Worm (Caenorhabditis elegans) whole organism, late embryonic: ENCODE measurements around the gene crld-1.

ENCODE experiments used
- ceh-34 ChIP-seq: sonication (generic microtip); optimal IDR thresholded peaks from 2 replicates; lab custom pipeline; 2016; ENCODE audit warnings: mild to moderate bottlenecking, missing genetic modification characterization, missing compliant biosample characterization
- ceh-45 ChIP-seq: fragments of 200-800 bp; sonication (Bioruptor generic); IDR thresholded peaks from 2 replicates; pipeline ENCODE4 v1.3.6; 2022; ENCODE audit warnings: missing genetic modification reagents, missing genetic modification characterization, missing compliant biosample characterization
- elt-2 ChIP-seq: sonication (generic microtip); optimal IDR thresholded peaks from 2 replicates; lab custom pipeline; 2016; ENCODE audit warnings: missing genetic modification reagents, missing genetic modification characterization, missing compliant biosample characterization
- fkh-10 ChIP-seq: fragments of 150-350 bp; optimal IDR thresholded peaks from 2 replicates; lab custom pipeline; 2014; ENCODE audit warnings: missing biosample characterization, missing genetic modification reagents, missing genetic modification characterization
- pha-4 ChIP-seq: fragments of 150-350 bp; optimal IDR thresholded peaks from 2 replicates; lab custom pipeline; 2018; ENCODE audit warnings: missing biosample characterization, missing genetic modification reagents, missing genetic modification characterization
- pqm-1 ChIP-seq: sonication (generic microtip); optimal IDR thresholded peaks from 2 replicates; lab custom pipeline; 2016; ENCODE audit warnings: missing genetic modification characterization, missing compliant biosample characterization
- sox-2 ChIP-seq: fragments of 200-800 bp; sonication (Bioruptor generic); IDR thresholded peaks from 2 replicates; pipeline ENCODE4 v1.3.6; 2022; ENCODE audit warnings: missing genetic modification reagents, missing genetic modification characterization, missing compliant biosample characterization
- ttx-3 ChIP-seq: sonication (generic microtip); optimal IDR thresholded peaks from 2 replicates; lab custom pipeline; 2016; ENCODE audit warnings: missing genetic modification reagents, missing genetic modification characterization, missing compliant biosample characterization
- unc-86 ChIP-seq: sonication (generic microtip); optimal IDR thresholded peaks from 2 replicates; lab custom pipeline; 2016; ENCODE audit warnings: missing genetic modification characterization, missing compliant biosample characterization

DNA sequence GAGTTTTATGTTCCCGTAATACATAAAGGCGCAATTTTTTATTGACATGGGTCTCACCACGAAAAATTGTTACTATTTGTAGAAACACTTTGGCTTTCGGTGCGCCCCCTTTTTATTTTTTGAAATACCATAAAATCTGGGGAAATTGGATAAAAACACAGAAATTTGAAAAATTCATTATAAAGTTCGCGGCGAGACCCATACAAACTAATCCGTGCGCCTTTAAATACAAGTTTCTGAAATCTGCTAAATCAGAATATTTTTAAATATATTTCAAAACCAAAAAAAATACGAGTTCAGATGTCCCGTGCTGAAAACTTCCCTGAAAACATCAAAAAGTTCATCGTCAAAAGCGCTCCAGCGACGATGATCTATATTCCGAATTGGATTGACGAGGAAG, 46.9 kb downstream of the crld-1 start, which contains the start of gene B0564.2:
- TF ChIP-seq pha-4 (tag; lab: Kevin White, UChicago) (no peak), pqm-1 (tag; lab: Kevin White, UChicago) (no peak), sox-2 (GFP tag; lab: Robert Waterston, UW) (no peak), fkh-10 (GFP tag; lab: Kevin White, UChicago) (no peak), ceh-34 (tag; lab: Kevin White, UChicago) (no peak), elt-2 (no peak), ttx-3 (no peak), ceh-45 (GFP tag; lab: Robert Waterston, UW) (no peak), unc-86 (no peak)
